Worm (Caenorhabditis elegans): Measurements from ENCODE around the gene ugt-41.

The ugt-41 gene

DNA sequence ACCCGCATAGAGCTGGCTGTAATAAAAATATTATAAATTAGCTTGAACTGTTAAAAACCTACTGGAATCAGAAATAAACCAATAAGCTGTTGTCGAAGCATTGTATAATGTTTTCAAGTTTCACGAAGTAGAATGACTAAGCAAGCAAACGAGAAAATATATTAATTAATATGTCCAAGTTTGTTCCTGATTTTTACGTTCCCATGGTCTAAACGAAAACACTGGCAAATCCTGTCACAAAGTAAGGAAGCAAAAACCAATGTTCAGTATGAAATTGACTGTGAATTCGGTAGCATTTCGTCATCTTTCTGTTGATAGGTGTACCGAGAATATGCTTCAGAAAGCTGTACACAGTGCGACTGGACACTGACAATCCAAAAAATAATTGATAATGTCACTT lies 43.2 kb downstream of the ugt-41 start, which contains the start of gene srx-34:
Gene srx-34, minus strand, starts transcription at position 101 of the 400 bp plus-strand sequence.
- TF ChIP-seq ets-5 (GFP tag; IDR thresholded peaks at IDR 0.05) (no peak), nhr-76 (tag; optimal IDR thresholded peaks at IDR 0.05) (no peak), unc-130 (tag; optimal IDR thresholded peaks at IDR 0.05) (no peak), snpc-4 (tag; optimal IDR thresholded peaks at IDR 0.05) (no peak), lin-35 (GFP tag; optimal IDR thresholded peaks at IDR 0.05) (no peak), swsn-7 (tag; optimal IDR thresholded peaks at IDR 0.05) (no peak), mab-9 (GFP tag; IDR thresholded peaks at IDR 0.05) (no peak), nhr-47 (tag; optimal IDR thresholded peaks at IDR 0.05) (no peak), irx-1 (tag; optimal IDR thresholded peaks at IDR 0.05) (no peak), lsy-2 (tag; optimal IDR thresholded peaks at IDR 0.05) (no peak), ama-1 (optimal IDR thresholded peaks at IDR 0.05) (no peak), efl-3 (GFP tag; optimal IDR thresholded peaks at IDR 0.05) (no peak), ceh-8 (GFP tag; optimal IDR thresholded peaks at IDR 0.05) (no peak), fos-1 (tag; optimal IDR thresholded peaks at IDR 0.05) (no peak), zag-1 (tag; optimal IDR thresholded peaks at IDR 0.05) (no peak), sup-37 (GFP tag; optimal IDR thresholded peaks at IDR 0.05) (no peak), unc-86 (tag; optimal IDR thresholded peaks at IDR 0.05) (no peak), blmp-1 (tag; optimal IDR thresholded peaks at IDR 0.05) (no peak), nhr-71 (tag; optimal IDR thresholded peaks at IDR 0.05) (no peak)

DNA sequence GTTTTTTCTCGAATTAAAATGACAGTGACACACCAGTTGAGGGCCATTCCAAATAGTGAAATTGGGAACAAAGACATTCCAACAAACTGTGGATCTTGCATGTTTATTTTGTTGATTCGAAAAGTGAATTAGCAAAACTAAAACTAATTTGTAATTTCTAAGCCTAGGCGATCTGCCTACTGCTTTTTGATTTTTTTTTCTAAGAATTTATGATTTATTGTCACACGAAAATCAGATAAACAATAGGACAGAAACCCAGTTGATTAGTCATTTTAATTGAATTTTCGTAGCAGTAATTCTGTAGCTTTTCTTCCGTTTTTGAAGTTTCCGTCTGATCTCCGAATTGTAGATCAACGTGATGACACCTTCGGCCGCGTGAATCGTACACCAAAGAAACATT lies 44.6 kb downstream of the ugt-41 start, which contains the start of gene srx-33:
Gene srx-33, minus strand, starts transcription at position 101 of the 400 bp plus-strand sequence.
- TF ChIP-seq nhr-19 (GFP tag; conservative IDR thresholded peaks at IDR 0.05) (no peak), dsc-1 (tag; optimal IDR thresholded peaks at IDR 0.05) (no peak), lin-35 (GFP tag; optimal IDR thresholded peaks at IDR 0.05) (no peak), grh-1 (GFP tag; IDR thresholded peaks at IDR 0.05) (no peak), sox-4 (tag; optimal IDR thresholded peaks at IDR 0.05) (no peak), nhr-237 (tag; optimal IDR thresholded peaks at IDR 0.05) (no peak), swsn-7 (tag; optimal IDR thresholded peaks at IDR 0.05) (no peak), lin-13 (GFP tag; optimal IDR thresholded peaks at IDR 0.05) (no peak), ceh-63 (GFP tag; optimal IDR thresholded peaks at IDR 0.05) (no peak), elt-3 (tag; optimal IDR thresholded peaks at IDR 0.05) (no peak), snu-23 (GFP tag; optimal IDR thresholded peaks at IDR 0.05) (no peak), unc-86 (tag; optimal IDR thresholded peaks at IDR 0.05) (no peak), C34B4.2 (tag; optimal IDR thresholded peaks at IDR 0.05) (no peak), ets-5 (GFP tag; IDR thresholded peaks at IDR 0.05) (no peak), alr-1 (tag; optimal IDR thresholded peaks at IDR 0.05; ENCODE audit: borderline replicate concordance) (no peak), ztf-11 (tag; optimal IDR thresholded peaks at IDR 0.05) (no peak), unc-98 (GFP tag; IDR thresholded peaks at IDR 0.05) (no peak), nhr-90 (tag; optimal IDR thresholded peaks at IDR 0.05; ENCODE audit: poor library complexity) (no peak), C04F5.9 (tag; optimal IDR thresholded peaks at IDR 0.05) (no peak)

DNA sequence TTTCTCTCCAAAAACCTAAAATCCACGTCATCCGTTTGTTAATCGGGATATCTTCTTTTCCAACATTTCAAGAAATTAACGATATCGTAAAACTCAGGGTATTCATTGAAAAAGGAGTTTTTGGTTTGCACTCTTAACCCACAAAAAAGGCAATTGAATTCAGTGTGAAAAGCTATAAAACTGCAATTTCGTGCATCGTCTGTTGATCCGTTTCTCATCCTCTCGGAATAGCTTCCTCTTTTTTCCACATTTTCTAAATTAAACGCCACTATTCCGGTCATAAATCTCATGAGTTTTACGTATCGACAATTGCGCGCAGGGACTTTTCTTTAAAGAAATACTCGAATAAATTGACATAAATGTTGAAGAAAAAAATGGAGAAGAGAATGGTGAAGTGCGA lies 51.2 kb downstream of the ugt-41 start:
- TF ChIP-seq ceh-63 (GFP tag; optimal IDR thresholded peaks at IDR 0.05) (peak; percentile 84), mab-9 (GFP tag; IDR thresholded peaks at IDR 0.05) (no peak), ztf-11 (tag; optimal IDR thresholded peaks at IDR 0.05) (no peak)

DNA sequence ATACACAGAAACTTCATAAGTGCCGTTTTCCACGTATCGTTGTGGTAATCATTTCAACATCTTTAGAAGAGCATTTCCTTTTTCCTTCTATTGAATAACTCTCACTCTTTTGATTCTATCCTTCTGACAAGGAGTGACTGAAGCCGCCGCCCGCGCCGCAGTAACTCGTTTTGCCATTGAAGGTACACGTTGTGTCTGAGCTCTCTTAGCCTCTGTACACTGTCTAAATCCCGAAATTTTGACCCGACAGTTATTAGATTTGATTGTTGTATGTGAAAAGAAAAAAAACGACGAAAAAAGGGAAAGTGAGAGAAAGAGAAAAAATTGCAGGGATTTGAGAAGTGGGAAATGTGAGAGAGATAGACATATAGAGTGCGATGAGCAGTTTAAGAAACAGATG lies 52.1 kb downstream of the ugt-41 start:
- TF ChIP-seq irx-1 (tag; optimal IDR thresholded peaks at IDR 0.05) = peak; percentile 12
- peak; percentile 63 for TF ChIP-seq ces-1 (GFP tag; optimal IDR thresholded peaks at IDR 0.05)
- peak; percentile 89 for TF ChIP-seq fkh-10 (GFP tag; optimal IDR thresholded peaks at IDR 0.05)
- TF ChIP-seq lin-14 (GFP tag; optimal IDR thresholded peaks at IDR 0.05) = peak; percentile 79
- peak; percentile 28 for TF ChIP-seq nhr-71 (tag; optimal IDR thresholded peaks at IDR 0.05)
- TF ChIP-seq aly-2 (tag; optimal IDR thresholded peaks at IDR 0.05) = no peak
- TF ChIP-seq nhr-12 (tag; optimal IDR thresholded peaks at IDR 0.05) = no peak
- TF ChIP-seq blmp-1 (tag; optimal IDR thresholded peaks at IDR 0.05) = peak; percentile 22
- no peak for TF ChIP-seq ama-1 (optimal IDR thresholded peaks at IDR 0.05)
- TF ChIP-seq lir-3 (tag; optimal IDR thresholded peaks at IDR 0.05; ENCODE audit: poor library complexity) = no peak
- peak in 1 of 2 experiments; percentile 23 for TF ChIP-seq lsy-2 (tag; optimal IDR thresholded peaks at IDR 0.05)
